Worm (Caenorhabditis elegans) whole organism, midembryonic: ENCODE results near the gene C18H9.1.

ENCODE experiments used
- T22C8.4 ChIP-seq: fragments of 200-800 bp; sonication (Bioruptor generic); IDR thresholded peaks from 2 replicates; pipeline ENCODE4 v1.3.6; 2022; ENCODE audit warnings: missing genetic modification characterization, missing compliant biosample characterization
- cog-1 ChIP-seq: sonication (generic microtip); optimal IDR thresholded peaks from 2 replicates; lab custom pipeline; 2016; ENCODE audit warnings: missing genetic modification characterization, missing compliant biosample characterization
- flt-1 ChIP-seq: fragments of 200-800 bp; sonication (Bioruptor generic); IDR thresholded peaks from 2 replicates; pipeline ENCODE4 v1.3.6; 2022; ENCODE audit warnings: missing genetic modification characterization, missing compliant biosample characterization
- med-1 ChIP-seq: sonication (generic microtip); optimal IDR thresholded peaks from 2 replicates; lab custom pipeline; 2017; ENCODE audit warnings: missing genetic modification characterization, mild to moderate bottlenecking, missing compliant biosample characterization, antibody characterized with exemption, missing genetic modification reagents; ENCODE audit not compliant: insufficient read depth
- tab-1 ChIP-seq: fragments of 200-800 bp; sonication (Bioruptor generic); IDR thresholded peaks from 2 replicates; pipeline ENCODE4 v1.3.6; 2022; ENCODE audit warnings: missing genetic modification characterization, missing compliant biosample characterization
- ztf-23 ChIP-seq: fragments of 200-800 bp; sonication (Bioruptor generic); IDR thresholded peaks from 2 replicates; pipeline ENCODE4 v1.3.6; 2022; ENCODE audit warnings: missing genetic modification reagents, missing genetic modification characterization, missing compliant biosample characterization

ce11 chrII:6729331-6729730, 30.4 kb downstream of the C18H9.1 start, which contains the start of gene T14B4.8:
- TF ChIP-seq tab-1 (GFP tag; lab: Robert Waterston, UW) (no peak), flt-1 (GFP tag; lab: Robert Waterston, UW) (no peak), ztf-23 (GFP tag; lab: Robert Waterston, UW) (no peak), cog-1 (no peak), med-1 (no peak), T22C8.4 (GFP tag; lab: Robert Waterston, UW) (no peak)
